Fruit fly (Drosophila melanogaster) whole organism, embryonic: ENCODE measurements around the gene CG31347.

Source experiments
- Awh ChIP-seq: fragments of 200-800 bp; sonication (Bioruptor generic); IDR thresholded peaks from 2 replicates; pipeline ENCODE4, ENCODE4 v1.3.6; 2022; ENCODE audit warnings: missing biosample characterization, missing genetic modification characterization
- CG10209 ChIP-seq: fragments of 200-800 bp; sonication (Bioruptor generic); optimal IDR thresholded peaks from 3 replicates; lab custom pipeline; 2017; ENCODE audit warnings: missing biosample characterization, mild to moderate bottlenecking, missing genetic modification characterization, missing genetic modification reagents
- CG10366 ChIP-seq: fragments of 200-800 bp; sonication (Bioruptor generic); IDR thresholded peaks from 2 replicates; pipeline ENCODE4 v1.3.6; 2022; ENCODE audit warnings: missing biosample characterization, missing genetic modification characterization
- CG10543 ChIP-seq: fragments of 200-800 bp; sonication (Bioruptor generic); optimal IDR thresholded peaks from 3 replicates; lab custom pipeline; 2017; ENCODE audit warnings: missing biosample characterization, mild to moderate bottlenecking, missing genetic modification characterization, moderate library complexity
- CG10565 ChIP-seq: fragments of 200-800 bp; sonication (Bioruptor generic); optimal IDR thresholded peaks from 3 replicates; lab custom pipeline; 2016; ENCODE audit warnings: missing biosample characterization, mild to moderate bottlenecking, missing genetic modification characterization
- CG11093 ChIP-seq: fragments of 200-800 bp; sonication (Bioruptor generic); IDR thresholded peaks from 3 replicates; pipeline ENCODE4 v1.3.6; 2022; ENCODE audit warnings: missing biosample characterization, missing genetic modification characterization
- CG13775 ChIP-seq: fragments of 200-800 bp; sonication (Bioruptor generic); optimal IDR thresholded peaks from 3 replicates; lab custom pipeline; 2017; ENCODE audit warnings: missing biosample characterization, mild to moderate bottlenecking, missing genetic modification characterization
- CG15601 ChIP-seq: fragments of 200-800 bp; sonication (Bioruptor generic); optimal IDR thresholded peaks from 3 replicates; lab custom pipeline; 2019; ENCODE audit warnings: missing biosample characterization, mild to moderate bottlenecking, missing genetic modification characterization, moderate library complexity
- CG18262 ChIP-seq: fragments of 200-800 bp; optimal IDR thresholded peaks from 3 replicates; lab custom pipeline; 2019; ENCODE audit warnings: missing biosample characterization, mild to moderate bottlenecking, missing genetic modification characterization, moderate library complexity
- CG18764 ChIP-seq: fragments of 200-800 bp; sonication (Bioruptor generic); optimal IDR thresholded peaks from 3 replicates; lab custom pipeline; 2016; ENCODE audit warnings: missing biosample characterization, missing genetic modification characterization
- CG30403 ChIP-seq: fragments of 200-800 bp; sonication (Bioruptor generic); optimal IDR thresholded peaks from 3 replicates; lab custom pipeline; 2016; ENCODE audit warnings: missing biosample characterization, missing genetic modification characterization
- CG31388 ChIP-seq: fragments of 200-800 bp; sonication (Bioruptor generic); optimal IDR thresholded peaks from 2 replicates; lab custom pipeline; 2016; ENCODE audit warnings: missing biosample characterization, missing genetic modification characterization
- CG3163 ChIP-seq: fragments of 200-800 bp; sonication (Bioruptor generic); optimal IDR thresholded peaks from 3 replicates; lab custom pipeline; 2016; ENCODE audit warnings: missing biosample characterization, missing genetic modification characterization
- CG4424 ChIP-seq: fragments of 200-800 bp; sonication (Bioruptor generic); optimal IDR thresholded peaks from 3 replicates; lab custom pipeline; 2016; ENCODE audit warnings: missing biosample characterization, missing genetic modification characterization
- CG6765 ChIP-seq: fragments of 200-800 bp; sonication (Bioruptor generic); optimal IDR thresholded peaks from 3 replicates; lab custom pipeline; 2017; ENCODE audit warnings: missing biosample characterization, mild to moderate bottlenecking, missing genetic modification characterization
- CG7786 ChIP-seq: fragments of 200-800 bp; sonication (Bioruptor generic); optimal IDR thresholded peaks from 2 replicates; lab custom pipeline; 2016; ENCODE audit warnings: missing biosample characterization, missing genetic modification characterization
- CG8281 ChIP-seq: fragments of 200-800 bp; sonication (Bioruptor generic); optimal IDR thresholded peaks from 2 replicates; lab custom pipeline; 2018; ENCODE audit warnings: missing biosample characterization, mild to moderate bottlenecking, missing genetic modification characterization, moderate library complexity
- Dek ChIP-seq: fragments of 200-800 bp; sonication (Bioruptor generic); optimal IDR thresholded peaks from 3 replicates; lab custom pipeline; 2019; ENCODE audit warnings: missing biosample characterization, mild to moderate bottlenecking, missing genetic modification characterization, moderate library complexity
- GATAe ChIP-seq: fragments of 200-800 bp; sonication (Bioruptor generic); conservative IDR thresholded peaks from 2 replicates; pipeline ENCODE4 v1.3.6; 2022; ENCODE audit warnings: missing biosample characterization, missing genetic modification characterization
- HHEX ChIP-seq: fragments of 200-800 bp; sonication (Bioruptor generic); optimal IDR thresholded peaks from 3 replicates; lab custom pipeline; 2017; ENCODE audit warnings: missing biosample characterization, mild to moderate bottlenecking, missing genetic modification characterization, missing genetic modification reagents
- HLH3B ChIP-seq: fragments of 200-800 bp; sonication (Bioruptor generic); IDR thresholded peaks from 2 replicates; pipeline ENCODE4 v1.3.6; 2022; ENCODE audit warnings: missing biosample characterization, missing genetic modification characterization
- Hmr ChIP-seq: fragments of 200-800 bp; sonication (Bioruptor generic); optimal IDR thresholded peaks from 3 replicates; lab custom pipeline; 2017; ENCODE audit warnings: mild to moderate bottlenecking, missing biosample characterization, missing genetic modification reagents, missing genetic modification characterization
- Lim3 ChIP-seq: fragments of 200-800 bp; sonication (Bioruptor generic); IDR thresholded peaks from 2 replicates; pipeline ENCODE4 v1.3.6; 2022; ENCODE audit warnings: missing biosample characterization, missing genetic modification characterization
- Meics ChIP-seq: fragments of 200-800 bp; sonication (Bioruptor generic); optimal IDR thresholded peaks from 2 replicates; lab custom pipeline; 2017; ENCODE audit warnings: missing biosample characterization, mild to moderate bottlenecking, missing genetic modification characterization
- NK7.1 ChIP-seq: fragments of 200-800 bp; sonication (Bioruptor generic); optimal IDR thresholded peaks from 3 replicates; lab custom pipeline; 2016; ENCODE audit warnings: missing biosample characterization, missing genetic modification characterization
- Rfx ChIP-seq: fragments of 200-800 bp; sonication (Bioruptor generic); IDR thresholded peaks from 2 replicates; pipeline ENCODE4 v1.3.6; 2022; ENCODE audit warnings: missing biosample characterization, missing genetic modification characterization
- Sox102F ChIP-seq: fragments of 200-800 bp; sonication (Bioruptor generic); optimal IDR thresholded peaks from 2 replicates; lab custom pipeline; 2018; ENCODE audit warnings: missing biosample characterization, mild to moderate bottlenecking, missing genetic modification characterization, moderate library complexity
- Taf1 ChIP-seq: fragments of 200-800 bp; sonication (Bioruptor generic); IDR thresholded peaks from 2 replicates; pipeline ENCODE4 v1.3.6; 2022; ENCODE audit warnings: missing biosample characterization, missing genetic modification characterization
- ase ChIP-seq: fragments of 200-800 bp; sonication (Bioruptor generic); IDR thresholded peaks from 3 replicates; pipeline ENCODE4 v1.3.6; 2022; ENCODE audit warnings: missing biosample characterization, missing genetic modification characterization
- bsh ChIP-seq, 2 experiments: fragments of 200-800 bp; sonication (Bioruptor generic); optimal IDR thresholded peaks; 2 replicates each; lab custom pipeline; 2017 to 2018; ENCODE audit warnings: mild to moderate bottlenecking in 2 of 2, missing biosample characterization in 2 of 2, missing genetic modification characterization in 2 of 2, moderate library complexity in 1 of 2
- da ChIP-seq: fragments of 200-800 bp; sonication (Bioruptor generic); optimal IDR thresholded peaks from 2 replicates; lab custom pipeline; 2016; ENCODE audit warnings: missing biosample characterization, missing genetic modification characterization
- disco-r ChIP-seq: fragments of 200-800 bp; sonication (Bioruptor generic); optimal IDR thresholded peaks from 2 replicates; lab custom pipeline; 2016; ENCODE audit warnings: missing biosample characterization, missing genetic modification characterization
- dysf ChIP-seq: fragments of 200-800 bp; sonication (Bioruptor generic); IDR thresholded peaks from 3 replicates; pipeline ENCODE4 v1.3.6; 2022; ENCODE audit warnings: missing biosample characterization, missing genetic modification characterization
- ems ChIP-seq: fragments of 200-800 bp; sonication (Bioruptor generic); optimal IDR thresholded peaks from 3 replicates; lab custom pipeline; 2016; ENCODE audit warnings: missing biosample characterization, missing genetic modification characterization
- fd64A ChIP-seq: fragments of 200-800 bp; sonication (Bioruptor generic); optimal IDR thresholded peaks from 3 replicates; lab custom pipeline; 2018; ENCODE audit warnings: missing biosample characterization, mild to moderate bottlenecking, missing genetic modification characterization
- ftz-f1 ChIP-seq: fragments of 200-800 bp; sonication (Bioruptor generic); optimal IDR thresholded peaks from 2 replicates; lab custom pipeline; 2016; ENCODE audit warnings: missing biosample characterization, missing genetic modification characterization
- gcm ChIP-seq: fragments of 200-800 bp; sonication (Bioruptor generic); optimal IDR thresholded peaks from 2 replicates; lab custom pipeline; 2019; ENCODE audit warnings: missing biosample characterization, mild to moderate bottlenecking, missing genetic modification characterization, moderate library complexity
- grau ChIP-seq: fragments of 200-800 bp; optimal IDR thresholded peaks from 3 replicates; lab custom pipeline; 2019; ENCODE audit warnings: missing biosample characterization, mild to moderate bottlenecking, missing genetic modification characterization, moderate library complexity
- ind ChIP-seq: fragments of 200-800 bp; sonication (Bioruptor generic); optimal IDR thresholded peaks from 3 replicates; lab custom pipeline; 2016; ENCODE audit warnings: missing biosample characterization, missing genetic modification characterization
- insv ChIP-seq, 2 experiments: fragments of 200-800 bp; sonication (Bioruptor generic); optimal IDR thresholded peaks; 3 replicates each; lab custom pipeline; 2016 to 2018; ENCODE audit warnings: missing biosample characterization in 2 of 2, missing genetic modification characterization in 2 of 2
- org-1 ChIP-seq: fragments of 200-800 bp; sonication (Bioruptor generic); optimal IDR thresholded peaks from 2 replicates; lab custom pipeline; 2017; ENCODE audit warnings: missing biosample characterization, missing genetic modification characterization
- pfk ChIP-seq: fragments of 200-800 bp; sonication (Bioruptor generic); optimal IDR thresholded peaks from 2 replicates; lab custom pipeline; 2018; ENCODE audit warnings: missing biosample characterization, mild to moderate bottlenecking, missing genetic modification characterization, moderate library complexity
- phol ChIP-seq: fragments of 200-800 bp; sonication (Bioruptor generic); optimal IDR thresholded peaks from 3 replicates; lab custom pipeline; 2018; ENCODE audit warnings: missing biosample characterization, mild to moderate bottlenecking, missing genetic modification characterization, moderate library complexity
- prd ChIP-seq, 3 experiments: fragments of >200 bp in 2 of 3; fragments of 200-800 bp in 1 of 3; sonication (Bioruptor generic) in 1 of 3; optimal IDR thresholded peaks in 2 of 3; IDR thresholded peaks in 1 of 3; 2 replicates in 2 of 3; 3 replicates in 1 of 3; pipeline versions ENCODE4 v1.3.6 to Lab custom; 2017 to 2022; ENCODE audit warnings: missing biosample characterization in 1 of 3, missing genetic modification characterization in 1 of 3
- sd ChIP-seq: fragments of 200-800 bp; sonication (Bioruptor generic); optimal IDR thresholded peaks from 3 replicates; lab custom pipeline; 2018; ENCODE audit warnings: missing biosample characterization, mild to moderate bottlenecking, missing genetic modification characterization, moderate library complexity
- sna ChIP-seq: fragments of 200-800 bp; sonication (Bioruptor generic); IDR thresholded peaks from 2 replicates; pipeline ENCODE4 v1.3.6; 2022; ENCODE audit warnings: missing biosample characterization, missing genetic modification characterization; ENCODE audit not compliant: partially characterized antibody
- tio ChIP-seq: fragments of 200-800 bp; sonication (Bioruptor generic); optimal IDR thresholded peaks from 2 replicates; lab custom pipeline; 2017; ENCODE audit warnings: missing biosample characterization, missing genetic modification characterization, inconsistent platforms
- twi ChIP-seq: fragments of 200-800 bp; optimal IDR thresholded peaks from 2 replicates; lab custom pipeline; 2019; ENCODE audit warnings: missing biosample characterization, mild to moderate bottlenecking, missing genetic modification characterization, moderate library complexity
- zfh2 ChIP-seq: fragments of 200-800 bp; sonication (Bioruptor generic); optimal IDR thresholded peaks from 2 replicates; lab custom pipeline; 2016; ENCODE audit warnings: missing biosample characterization, missing genetic modification characterization

CG31347 gene

dm6 chr3R:12722392-12722914 lies 30.1 kb upstream of the CG31347 start, which contains the start of gene Men (continued):
- TF ChIP-seq Sox102F (GFP tag; lab: Kevin White, UChicago) (peak; percentile 73), phol (peak; percentile 73), CG11093 (peak; percentile 49; the same call in 1 of the 3 replicates), Dek (peak; percentile 62), CG18262 (peak; percentile 63), NK7.1 (GFP tag; lab: Kevin White, UChicago) (no peak), tio (GFP tag; lab: Kevin White, UChicago) (peak; percentile 21), fd64A (no peak), HHEX (GFP tag; lab: Kevin White, UChicago) (peak; percentile 39), CG4424 (GFP tag; lab: Kevin White, UChicago) (peak; percentile 50), zfh2 (GFP tag; lab: Kevin White, UChicago) (no peak), CG7786 (GFP tag; lab: Kevin White, UChicago) (no peak), insv (GFP tag; optimal IDR thresholded peaks at IDR 0.05; lab: Kevin White, UChicago) (peak in 1 of 2 experiments; percentile 2), CG15601 (tag; lab: Kevin White, UChicago) (peak; percentile 37), grau (tag; lab: Kevin White, UChicago) (peak; percentile 91), disco-r (GFP tag; lab: Kevin White, UChicago) (no peak), twi (tag; lab: Kevin White, UChicago) (peak; percentile 34), prd (optimal IDR thresholded peaks at IDR 0.05; lab: Kevin White, UChicago) (no peak), prd (GFP tag; IDR thresholded peaks at IDR 0.05; lab: Robert Waterston, UW) (peak; percentile 48; the same call in 1 of the 3 replicates), bsh (GFP tag; optimal IDR thresholded peaks at IDR 0.05; lab: Kevin White, UChicago) (peak in 1 of 2 experiments; percentile 48), CG10366 (GFP tag; lab: Robert Waterston, UW) (peak; percentile 54), CG8281 (tag; lab: Kevin White, UChicago) (peak; percentile 2), CG3163 (GFP tag; lab: Kevin White, UChicago) (no peak), CG18764 (peak; percentile 29), sd (tag; lab: Kevin White, UChicago) (peak; percentile 38), ems (GFP tag; lab: Kevin White, UChicago) (peak; percentile 19), CG30403 (GFP tag; lab: Kevin White, UChicago) (peak; percentile 61), CG31388 (GFP tag; lab: Kevin White, UChicago) (no peak), ase (GFP tag; lab: Robert Waterston, UW) (0 out of 3 replicates have a peak, but pooled peaks have one; percentile 24), Awh (0 out of 2 replicates have a peak, but pooled peaks have one; percentile 43), dysf (peak; percentile 80), sna (no peak), CG10565 (GFP tag; lab: Kevin White, UChicago) (no peak), CG13775 (GFP tag; lab: Kevin White, UChicago) (peak; percentile 27), ftz-f1 (GFP tag; lab: Kevin White, UChicago) (no peak), HLH3B (GFP tag; lab: Robert Waterston, UW) (peak; percentile 66), Taf1 (GFP tag; lab: Robert Waterston, UW) (no peak), CG6765 (peak; percentile 41), pfk (GFP tag; lab: Kevin White, UChicago) (no peak), Rfx (GFP tag; lab: Robert Waterston, UW) (peak; percentile 60), GATAe (GFP tag; lab: Robert Waterston, UW) (no peak), Lim3 (no peak), CG10543 (GFP tag; lab: Kevin White, UChicago) (peak; percentile 31), org-1 (peak; percentile 32), da (GFP tag; lab: Kevin White, UChicago) (no peak), gcm (peak; percentile 47), Meics (GFP tag; lab: Kevin White, UChicago) (peak; percentile 63), ind (GFP tag; lab: Kevin White, UChicago) (peak; percentile 55), Hmr (peak; percentile 66), CG10209 (GFP tag; lab: Kevin White, UChicago) (peak; percentile 43)
